Worm (Caenorhabditis elegans) whole organism, young adult: ENCODE measurements around the gene syx-6.

Experiments used
- B0336.3 ChIP-seq: fragments of 200-800 bp; sonication (Bioruptor generic); IDR thresholded peaks from 2 replicates; pipeline ENCODE4 v1.3.6; 2022; ENCODE audit warnings: missing genetic modification characterization, missing compliant biosample characterization
- F23B12.7 ChIP-seq: sonication (generic microtip); optimal IDR thresholded peaks from 2 replicates; lab custom pipeline; 2017; ENCODE audit warnings: missing genetic modification characterization, mild to moderate bottlenecking, missing compliant biosample characterization, antibody characterized with exemption, moderate library complexity; ENCODE audit not compliant: insufficient read depth
- F55B11.4 ChIP-seq: sonication (generic microtip); optimal IDR thresholded peaks from 2 replicates; lab custom pipeline; 2016; ENCODE audit warnings: missing compliant biosample characterization, missing genetic modification characterization, borderline replicate concordance; ENCODE audit not compliant: insufficient read depth
- F57C9.4 ChIP-seq: sonication (generic microtip); optimal IDR thresholded peaks from 2 replicates; lab custom pipeline; 2017; ENCODE audit warnings: mild to moderate bottlenecking, missing genetic modification characterization, missing compliant biosample characterization
- Y67H2A.10 ChIP-seq: fragments of 200-800 bp; sonication (Bioruptor generic); conservative IDR thresholded peaks from 2 replicates; pipeline ENCODE4 v1.3.6; 2022; ENCODE audit warnings: missing genetic modification reagents, missing genetic modification characterization, missing compliant biosample characterization
- atf-7 ChIP-seq: sonication (generic microtip); optimal IDR thresholded peaks from 2 replicates; lab custom pipeline; 2017; ENCODE audit warnings: mild to moderate bottlenecking, missing genetic modification characterization, missing compliant biosample characterization
- attf-6 ChIP-seq: fragments of 200-800 bp; sonication (Bioruptor generic); IDR thresholded peaks from 2 replicates; pipeline ENCODE4 v1.3.6; 2022; ENCODE audit warnings: missing genetic modification reagents, missing genetic modification characterization, missing compliant biosample characterization
- cebp-1 ChIP-seq, 2 experiments: fragments of 200-800 bp in 1 of 2; sonication (Bioruptor generic) in 1 of 2; sonication (generic microtip) in 1 of 2; IDR thresholded peaks in 1 of 2; optimal IDR thresholded peaks in 1 of 2; 2 replicates each; pipeline versions ENCODE4 v1.3.6 to Lab custom; 2017 to 2022; ENCODE audit warnings: missing compliant biosample characterization in 2 of 2, missing genetic modification characterization in 2 of 2, mild to moderate bottlenecking in 1 of 2, missing genetic modification reagents in 1 of 2, moderate library complexity in 1 of 2
- ceh-27 ChIP-seq: fragments of 200-800 bp; sonication (Bioruptor generic); optimal IDR thresholded peaks from 2 replicates; lab custom pipeline; 2018; ENCODE audit warnings: mild to moderate bottlenecking, missing genetic modification characterization, moderate library complexity, missing compliant biosample characterization
- chd-7 ChIP-seq: sonication (generic microtip); optimal IDR thresholded peaks from 2 replicates; lab custom pipeline; 2016; ENCODE audit warnings: mild to moderate bottlenecking, missing genetic modification characterization, moderate library complexity, missing compliant biosample characterization
- dox-1 ChIP-seq: fragments of 200-800 bp; sonication (Bioruptor generic); IDR thresholded peaks from 2 replicates; pipeline ENCODE4 v1.3.6; 2022; ENCODE audit warnings: missing genetic modification reagents, missing genetic modification characterization, missing compliant biosample characterization
- dpff-1 ChIP-seq: sonication (generic microtip); optimal IDR thresholded peaks from 2 replicates; lab custom pipeline; 2017; ENCODE audit warnings: mild to moderate bottlenecking, missing genetic modification characterization, missing compliant biosample characterization
- egl-18 ChIP-seq: fragments of 200-800 bp; sonication (Bioruptor generic); IDR thresholded peaks from 2 replicates; pipeline ENCODE4 v1.3.6; 2022; ENCODE audit warnings: missing genetic modification reagents, missing genetic modification characterization, missing compliant biosample characterization
- egl-44 ChIP-seq: fragments of 200-800 bp; sonication (Bioruptor generic); IDR thresholded peaks from 2 replicates; pipeline ENCODE4 v1.3.6; 2022; ENCODE audit warnings: missing genetic modification reagents, missing genetic modification characterization, missing compliant biosample characterization
- ets-4 ChIP-seq: fragments of 200-800 bp; sonication (Bioruptor generic); optimal IDR thresholded peaks from 2 replicates; lab custom pipeline; 2018; ENCODE audit warnings: mild to moderate bottlenecking, missing genetic modification characterization, missing compliant biosample characterization
- hlh-26 ChIP-seq: fragments of 200-800 bp; sonication (Bioruptor generic); conservative IDR thresholded peaks from 2 replicates; pipeline ENCODE4 v1.3.6; 2022; ENCODE audit warnings: missing genetic modification reagents, missing genetic modification characterization, missing compliant biosample characterization
- hsf-1 ChIP-seq: fragments of 200-800 bp; sonication (Bioruptor generic); IDR thresholded peaks from 2 replicates; pipeline ENCODE4 v1.3.6; 2022; ENCODE audit warnings: missing genetic modification reagents, missing genetic modification characterization, missing compliant biosample characterization
- lir-1 ChIP-seq: fragments of 200-800 bp; sonication (Bioruptor generic); conservative IDR thresholded peaks from 2 replicates; pipeline ENCODE4 v1.3.6; 2022; ENCODE audit warnings: missing genetic modification reagents, missing genetic modification characterization, missing compliant biosample characterization
- madf-8 ChIP-seq: fragments of 200-800 bp; sonication (Bioruptor generic); conservative IDR thresholded peaks from 2 replicates; pipeline ENCODE4 v1.3.6; 2022; ENCODE audit warnings: missing genetic modification reagents, missing genetic modification characterization, missing compliant biosample characterization
- mes-4 ChIP-seq: sonication (generic microtip); optimal IDR thresholded peaks from 2 replicates; lab custom pipeline; 2016; ENCODE audit warnings: missing genotype, missing genetic modification characterization, missing compliant biosample characterization
- nhr-27 ChIP-seq: fragments of 200-800 bp; sonication (Bioruptor generic); optimal IDR thresholded peaks from 2 replicates; lab custom pipeline; 2018; ENCODE audit warnings: mild to moderate bottlenecking, missing genetic modification characterization, moderate library complexity, missing compliant biosample characterization
- nhr-80 ChIP-seq: sonication (generic microtip); optimal IDR thresholded peaks from 2 replicates; lab custom pipeline; 2016; ENCODE audit warnings: missing genetic modification characterization, missing compliant biosample characterization
- nhr-90 ChIP-seq: sonication (generic microtip); optimal IDR thresholded peaks from 2 replicates; lab custom pipeline; 2016; ENCODE audit warnings: missing genotype, mild to moderate bottlenecking, missing genetic modification characterization, missing compliant biosample characterization
- pha-4 ChIP-seq: fragments of 150-350 bp; sonication (generic microtip); optimal IDR thresholded peaks from 2 replicates; lab custom pipeline; 2014; ENCODE audit warnings: missing biosample characterization, missing genetic modification reagents, missing genetic modification characterization
- rcor-1 ChIP-seq: fragments of 200-800 bp; sonication (Bioruptor generic); IDR thresholded peaks from 2 replicates; pipeline ENCODE4 v1.3.6; 2022; ENCODE audit warnings: missing genetic modification reagents, missing genetic modification characterization, missing compliant biosample characterization
- rec-8 ChIP-seq, 2 experiments: sonication (generic microtip); optimal IDR thresholded peaks; 2 replicates each; lab custom pipeline; 2016; ENCODE audit warnings: mild to moderate bottlenecking in 2 of 2, missing genetic modification characterization in 2 of 2, missing genetic modification reagents in 2 of 2, missing genotype in 2 of 2, missing biosample characterization in 1 of 2, missing compliant biosample characterization in 1 of 2, moderate library complexity in 1 of 2
- rpc-1 ChIP-seq, 2 experiments: fragments of 150-350 bp in 1 of 2; sonication (generic microtip) in 1 of 2; optimal IDR thresholded peaks; 2 replicates each; lab custom pipeline; 2014 to 2018; ENCODE audit warnings: missing biosample characterization in 1 of 2, missing genetic modification characterization in 1 of 2, missing genetic modification reagents in 1 of 2, missing genotype in 1 of 2
- sdz-38 ChIP-seq: sonication (generic microtip); optimal IDR thresholded peaks from 2 replicates; lab custom pipeline; 2016; ENCODE audit warnings: missing genotype, missing genetic modification characterization, missing compliant biosample characterization
- sea-2 ChIP-seq: fragments of 200-800 bp; sonication (Bioruptor generic); IDR thresholded peaks from 2 replicates; pipeline ENCODE4 v1.3.6; 2022; ENCODE audit warnings: missing genetic modification characterization, missing compliant biosample characterization
- somi-1 ChIP-seq: fragments of 200-800 bp; sonication (Bioruptor generic); optimal IDR thresholded peaks from 2 replicates; lab custom pipeline; 2018; ENCODE audit warnings: mild to moderate bottlenecking, missing genetic modification characterization, missing compliant biosample characterization
- sptf-2 ChIP-seq: fragments of 200-800 bp; sonication (Bioruptor generic); optimal IDR thresholded peaks from 2 replicates; lab custom pipeline; 2018; ENCODE audit warnings: mild to moderate bottlenecking, missing genetic modification characterization, missing compliant biosample characterization
- tbp1 ChIP-seq: fragments of 200-800 bp; sonication (Bioruptor generic); optimal IDR thresholded peaks from 2 replicates; lab custom pipeline; 2018; ENCODE audit warnings: mild to moderate bottlenecking, missing genetic modification characterization, missing compliant biosample characterization
- tbx-9 ChIP-seq: sonication (generic microtip); optimal IDR thresholded peaks from 2 replicates; lab custom pipeline; 2016; ENCODE audit warnings: borderline replicate concordance, missing genetic modification characterization, inconsistent platforms, missing compliant biosample characterization
- unc-130 ChIP-seq: sonication (generic microtip); optimal IDR thresholded peaks from 2 replicates; lab custom pipeline; 2016; ENCODE audit warnings: missing genetic modification reagents, missing genetic modification characterization, missing compliant biosample characterization
- xnd-1 ChIP-seq: sonication (generic microtip); optimal IDR thresholded peaks from 2 replicates; lab custom pipeline; 2016; ENCODE audit warnings: missing genotype, missing genetic modification reagents, missing genetic modification characterization, missing compliant biosample characterization
- ztf-22 ChIP-seq: fragments of 200-800 bp; sonication (Bioruptor generic); optimal IDR thresholded peaks from 2 replicates; lab custom pipeline; 2018; ENCODE audit warnings: mild to moderate bottlenecking, missing genetic modification characterization, moderate library complexity, missing compliant biosample characterization
- ztf-25 ChIP-seq: fragments of 200-800 bp; sonication (Bioruptor generic); IDR thresholded peaks from 2 replicates; pipeline ENCODE4 v1.3.6; 2022; ENCODE audit warnings: missing genetic modification reagents, missing genetic modification characterization, missing compliant biosample characterization

Gene syx-6

DNA sequence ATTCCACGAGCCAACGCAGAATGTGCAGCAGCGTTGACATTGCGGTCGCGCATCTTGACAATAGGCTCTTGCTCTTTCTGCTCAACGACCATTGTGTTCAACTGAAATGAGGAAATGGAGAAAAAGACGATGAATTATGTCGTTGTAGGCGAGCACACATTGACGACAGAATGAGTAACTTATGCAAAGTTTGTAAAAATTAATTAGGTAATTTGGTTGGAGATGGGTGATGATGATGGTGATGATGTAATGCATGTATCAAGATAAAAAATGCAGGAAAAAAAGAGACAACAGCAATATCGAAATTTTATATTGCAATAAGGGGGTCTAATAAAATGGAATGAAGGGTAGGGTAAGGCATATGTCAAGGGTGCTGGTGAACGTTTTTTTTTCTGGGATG lies 12.0 kb upstream of the syx-6 start, which contains the start of gene bbln-1:
TSS of gene bbln-1 (minus strand) at position 101 of the 400 bp plus-strand sequence.
- TF ChIP-seq nhr-27 (tag; lab: Kevin White, UChicago) (no peak), egl-18 (no peak), somi-1 (GFP tag; lab: Kevin White, UChicago) (no peak), ceh-27 (GFP tag; lab: Kevin White, UChicago) (no peak), hlh-26 (GFP tag; lab: Robert Waterston, UW) (no peak), tbx-9 (no peak), xnd-1 (tag; lab: Kevin White, UChicago) (no peak), egl-44 (no peak)

DNA sequence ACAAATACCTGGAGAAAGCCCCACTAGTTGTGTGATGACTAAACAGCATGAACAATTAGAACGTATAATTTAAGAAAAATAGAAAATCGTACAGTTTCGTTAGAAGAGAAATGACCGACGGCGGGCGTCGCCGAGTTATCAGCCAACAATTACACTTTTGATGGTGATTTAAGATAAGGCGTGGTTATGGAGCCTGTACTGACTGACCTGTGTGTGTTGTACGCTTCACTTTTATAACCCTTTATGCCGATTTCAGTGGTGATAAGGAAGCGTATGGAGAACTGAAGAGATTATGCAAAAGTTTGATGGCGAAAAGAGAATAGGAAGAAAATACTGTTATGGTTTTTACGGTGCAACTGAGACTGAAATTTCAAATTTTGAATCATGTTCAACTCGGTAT lies 11.2 kb upstream of the syx-6 start:
- TF ChIP-seq pha-4 (tag; lab: Kevin White, UChicago) = peak; percentile 7
- no peak for TF ChIP-seq Y67H2A.10 (GFP tag; lab: Robert Waterston, UW)
- no peak for TF ChIP-seq sptf-2 (GFP tag; lab: Kevin White, UChicago)
- TF ChIP-seq lir-1 = no peak
- peak; percentile 18 for TF ChIP-seq ets-4 (GFP tag; lab: Kevin White, UChicago)
- no peak for TF ChIP-seq chd-7 (tag; lab: Kevin White, UChicago)
- no peak for TF ChIP-seq F23B12.7 (tag; lab: Kevin White, UChicago)
- no peak for TF ChIP-seq cebp-1 (GFP tag; IDR thresholded peaks at IDR 0.05; lab: Robert Waterston, UW)
- TF ChIP-seq cebp-1 (tag; optimal IDR thresholded peaks at IDR 0.05; lab: Kevin White, UChicago) = peak; percentile 49
- TF ChIP-seq atf-7 = peak; percentile 10
- TF ChIP-seq ztf-22 (GFP tag; lab: Kevin White, UChicago) = peak; percentile 45
- TF ChIP-seq sdz-38 = no peak
- TF ChIP-seq ztf-25 (GFP tag; lab: Robert Waterston, UW) = no peak
- peak; percentile 60 for TF ChIP-seq dox-1 (GFP tag; lab: Robert Waterston, UW)
- TF ChIP-seq nhr-80 (tag; lab: Kevin White, UChicago) = peak; percentile 96

DNA sequence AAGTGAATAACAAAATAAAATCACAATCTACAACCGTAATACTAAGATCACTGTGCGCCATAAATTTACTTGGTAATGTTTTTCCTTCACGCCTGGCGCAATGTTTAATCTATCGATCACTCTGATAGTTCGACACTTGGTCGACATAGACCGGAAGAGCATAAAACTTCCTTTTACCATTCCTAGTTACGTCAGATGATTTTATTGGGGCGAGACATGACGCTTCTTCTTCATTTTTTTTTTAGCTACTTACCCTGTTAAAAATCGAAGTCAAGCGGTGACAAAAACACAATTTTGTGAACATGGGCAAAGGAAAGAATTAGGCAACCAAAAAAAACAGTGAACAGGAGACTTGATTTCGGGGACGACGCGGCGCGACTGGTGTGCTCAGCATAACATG lies 9.8 kb upstream of the syx-6 start:
- TF ChIP-seq nhr-80 (tag; lab: Kevin White, UChicago) (peak; percentile 75), unc-130 (no peak), nhr-27 (tag; lab: Kevin White, UChicago) (no peak), dpff-1 (no peak)
- TF ChIP-seq, all 124 proteins: peak for 1

DNA sequence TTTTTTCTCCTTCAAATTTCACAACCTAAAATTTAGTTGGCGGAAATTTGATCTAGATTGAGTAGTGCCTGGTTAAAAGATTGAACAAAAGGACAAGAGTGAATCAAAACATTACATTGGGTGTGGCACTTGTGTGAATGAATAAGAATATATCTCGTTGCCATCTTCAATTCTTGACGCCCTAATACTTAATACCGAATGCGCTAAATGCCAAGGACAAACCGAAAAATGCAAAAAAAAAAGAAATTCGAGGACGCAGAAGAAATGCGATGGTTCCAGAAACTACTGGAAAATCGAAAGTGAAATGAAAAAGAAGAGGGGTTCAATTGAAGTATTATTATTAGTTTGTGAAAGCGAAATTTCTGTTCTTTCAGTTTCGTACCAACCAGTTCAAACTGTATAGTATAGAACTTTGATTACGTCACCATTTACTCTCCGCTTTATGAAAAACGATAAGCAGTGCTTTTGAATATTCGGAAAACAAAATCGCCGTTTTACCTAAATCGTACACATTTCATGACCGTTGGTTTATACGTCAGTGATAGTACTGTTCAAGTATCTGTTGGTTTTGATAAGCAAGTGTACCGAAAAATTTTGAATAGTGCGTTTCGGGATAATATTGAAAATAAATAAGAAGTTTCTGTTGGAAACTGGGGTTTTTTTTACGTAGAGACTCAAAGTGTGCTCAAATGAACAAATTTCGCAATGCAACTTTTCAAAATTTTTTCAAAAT lies 9.0 kb upstream of the syx-6 start:
- TF ChIP-seq rpc-1 (optimal IDR thresholded peaks at IDR 0.05; lab: Kevin White, UChicago) (peak; percentile 26), rpc-1 (tag; optimal IDR thresholded peaks at IDR 0.05; lab: Kevin White, UChicago) (no peak), rcor-1 (GFP tag; lab: Robert Waterston, UW) (no peak), cebp-1 (GFP tag; IDR thresholded peaks at IDR 0.05; lab: Robert Waterston, UW) (no peak), cebp-1 (tag; optimal IDR thresholded peaks at IDR 0.05; lab: Kevin White, UChicago) (peak; percentile 22), mes-4 (no peak), rec-8 (tag; optimal IDR thresholded peaks at IDR 0.05; lab: Kevin White, UChicago) (no peak), F55B11.4 (no peak), hsf-1 (GFP tag; lab: Robert Waterston, UW) (peak; percentile 39; the same call in 1 of the 2 replicates), B0336.3 (no peak), madf-8 (GFP tag; lab: Robert Waterston, UW) (no peak), F23B12.7 (tag; lab: Kevin White, UChicago) (no peak), tbp1 (GFP tag; lab: Kevin White, UChicago) (no peak), F57C9.4 (tag; lab: Kevin White, UChicago) (no peak), sea-2 (GFP tag; lab: Robert Waterston, UW) (no peak), nhr-90 (tag; lab: Kevin White, UChicago) (no peak), attf-6 (GFP tag; lab: Robert Waterston, UW) (no peak)
